Worm (Caenorhabditis elegans) whole organism, late embryonic: Measurements from ENCODE around the gene let-60.

Experiments
- C38D4.7 ChIP-seq: fragments of 200-800 bp; sonication (Bioruptor generic); optimal IDR thresholded peaks from 2 replicates; lab custom pipeline; 2018; ENCODE audit warnings: mild to moderate bottlenecking, missing genetic modification characterization, moderate library complexity, missing compliant biosample characterization
- ceh-34 ChIP-seq: sonication (generic microtip); optimal IDR thresholded peaks from 2 replicates; lab custom pipeline; 2016; ENCODE audit warnings: mild to moderate bottlenecking, missing genetic modification characterization, missing compliant biosample characterization
- lim-6 ChIP-seq: sonication (generic microtip); optimal IDR thresholded peaks from 2 replicates; lab custom pipeline; 2016; ENCODE audit warnings: missing genetic modification characterization, missing compliant biosample characterization
- pat-9 ChIP-seq: fragments of 200-800 bp; sonication (Bioruptor generic); optimal IDR thresholded peaks from 2 replicates; lab custom pipeline; 2018; ENCODE audit warnings: mild to moderate bottlenecking, missing genetic modification characterization, moderate library complexity, missing compliant biosample characterization
- tbx-2 ChIP-seq: sonication (generic microtip); optimal IDR thresholded peaks from 2 replicates; lab custom pipeline; 2016; ENCODE audit warnings: missing genetic modification characterization, missing compliant biosample characterization
- zip-5 ChIP-seq: sonication (generic microtip); optimal IDR thresholded peaks from 2 replicates; lab custom pipeline; 2016; ENCODE audit warnings: missing genetic modification characterization, missing compliant biosample characterization

DNA sequence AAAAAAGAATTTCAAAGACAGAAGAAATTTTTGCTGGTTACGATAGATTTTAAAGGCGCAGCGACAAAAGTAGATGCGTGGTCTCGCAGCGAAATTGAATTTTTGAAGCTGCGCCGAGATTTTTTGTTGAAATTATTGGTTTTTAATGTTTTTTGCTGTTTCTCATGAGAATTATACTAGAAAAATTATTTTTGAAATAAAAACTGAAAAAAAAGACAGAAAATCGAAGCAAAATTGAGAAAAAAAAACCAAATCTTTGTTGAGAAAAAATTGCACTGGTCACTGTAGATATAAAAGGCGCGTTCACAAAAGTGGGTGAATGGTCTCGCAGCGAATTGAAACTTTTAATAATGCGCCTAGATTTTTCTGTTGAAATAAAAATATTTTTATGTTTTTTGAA, 4.7 kb upstream of the let-60 start:
- TF ChIP-seq zip-5 (tag; lab: Kevin White, UChicago) (no peak), lim-6 (tag; lab: Kevin White, UChicago) (no peak), pat-9 (tag; lab: Kevin White, UChicago) (no peak), ceh-34 (tag; lab: Kevin White, UChicago) (no peak), tbx-2 (tag; lab: Kevin White, UChicago) (no peak), C38D4.7 (no peak)
